Fruit fly (Drosophila melanogaster) whole organism, prepupa: ENCODE measurements around the gene CG10681.

Source experiments
- Blimp-1 ChIP-seq: fragments of 200-800 bp; sonication (Bioruptor generic); optimal IDR thresholded peaks from 3 replicates; lab custom pipeline; 2017; ENCODE audit warnings: missing biosample characterization, missing genetic modification characterization, mild to moderate bottlenecking, moderate library complexity, missing genetic modification reagents
- CG10631 ChIP-seq: fragments of 200-800 bp; sonication (Bioruptor generic); optimal IDR thresholded peaks from 2 replicates; lab custom pipeline; 2016; ENCODE audit warnings: missing biosample characterization, missing genetic modification characterization
- CG11762 ChIP-seq: fragments of 200-800 bp; sonication (Bioruptor generic); optimal IDR thresholded peaks from 3 replicates; lab custom pipeline; 2016; ENCODE audit warnings: missing biosample characterization, missing genetic modification characterization; ENCODE audit not compliant: insufficient read depth
- CG16779 ChIP-seq: fragments of 200-800 bp; sonication (Bioruptor generic); optimal IDR thresholded peaks from 3 replicates; lab custom pipeline; 2017; ENCODE audit warnings: missing biosample characterization, mild to moderate bottlenecking, missing genetic modification characterization
- CG3032 ChIP-seq: fragments of 200-800 bp; optimal IDR thresholded peaks from 2 replicates; lab custom pipeline; 2019; ENCODE audit warnings: missing biosample characterization, mild to moderate bottlenecking, missing genetic modification characterization, moderate library complexity
- CG34406 ChIP-seq: fragments of 200-800 bp; sonication (Bioruptor generic); optimal IDR thresholded peaks from 3 replicates; lab custom pipeline; 2016; ENCODE audit warnings: missing biosample characterization, missing genetic modification characterization
- CG6808 ChIP-seq: fragments of 200-800 bp; sonication (Bioruptor generic); optimal IDR thresholded peaks from 3 replicates; lab custom pipeline; 2017; ENCODE audit warnings: missing biosample characterization, missing genetic modification characterization, mild to moderate bottlenecking, moderate library complexity, missing genetic modification reagents
- CG7368 ChIP-seq: fragments of 200-800 bp; sonication (Bioruptor generic); optimal IDR thresholded peaks from 3 replicates; lab custom pipeline; 2016; ENCODE audit warnings: missing biosample characterization, missing genetic modification characterization
- Eip75B ChIP-seq: fragments of 200-800 bp; sonication (Bioruptor generic); optimal IDR thresholded peaks from 3 replicates; lab custom pipeline; 2016; ENCODE audit warnings: missing biosample characterization, missing genetic modification characterization
- Ets21C ChIP-seq: fragments of 200-800 bp; sonication (Bioruptor generic); optimal IDR thresholded peaks from 3 replicates; lab custom pipeline; 2016; ENCODE audit warnings: missing biosample characterization, missing genetic modification characterization
- Hr38 ChIP-seq: sonication (Bioruptor generic); optimal IDR thresholded peaks from 2 replicates; lab custom pipeline; 2016; ENCODE audit warnings: missing biosample characterization, missing genetic modification characterization
- Lpt ChIP-seq: fragments of 200-800 bp; sonication (Bioruptor generic); optimal IDR thresholded peaks from 3 replicates; lab custom pipeline; 2016; ENCODE audit warnings: missing biosample characterization, missing genetic modification characterization
- cyc ChIP-seq: fragments of 200-800 bp; sonication (Bioruptor generic); optimal IDR thresholded peaks from 3 replicates; lab custom pipeline; 2016; ENCODE audit warnings: missing biosample characterization, missing genetic modification characterization
- net ChIP-seq: fragments of 200-800 bp; sonication (Bioruptor generic); optimal IDR thresholded peaks from 3 replicates; lab custom pipeline; 2016; ENCODE audit warnings: missing biosample characterization, missing genetic modification characterization

- TF ChIP-seq net, result no peak
- no peak for TF ChIP-seq Eip75B (GFP tag; lab: Kevin White, UChicago)
- TF ChIP-seq CG34406, result no peak
- TF ChIP-seq Ets21C (GFP tag; lab: Kevin White, UChicago), result no peak
- no peak for TF ChIP-seq CG3032
- TF ChIP-seq CG6808 (GFP tag; lab: Kevin White, UChicago), result no peak
- no peak for TF ChIP-seq CG16779 (tag; lab: Kevin White, UChicago)
- no peak for TF ChIP-seq CG11762 (GFP tag; lab: Kevin White, UChicago)
- no peak for TF ChIP-seq cyc (GFP tag; lab: Kevin White, UChicago)
- no peak for TF ChIP-seq CG7368 (GFP tag; lab: Kevin White, UChicago)
- TF ChIP-seq CG10631, result no peak
- TF ChIP-seq Hr38 (GFP tag; lab: Kevin White, UChicago), result no peak
- no peak for TF ChIP-seq Blimp-1
- TF ChIP-seq Lpt, result no peak
These were observed 30.9 kb downstream of the CG10681 start for dm6 chr3L:12532220-12532619.
